Fruit fly (Drosophila melanogaster) whole organism, embryonic: ENCODE measurements around the gene BORCS5.

ENCODE experiments used
- Atf6 ChIP-seq: fragments of 200-800 bp; sonication (Bioruptor generic); IDR thresholded peaks from 2 replicates; pipeline ENCODE4 v1.3.6; 2022; ENCODE audit warnings: missing biosample characterization, missing genetic modification characterization
- B-H1 ChIP-seq: fragments of 200-800 bp; sonication (Bioruptor generic); IDR thresholded peaks from 3 replicates; pipeline ENCODE4 v1.3.6; 2022; ENCODE audit warnings: missing biosample characterization, missing genetic modification characterization
- Bteb2 ChIP-seq: fragments of 200-800 bp; sonication (Bioruptor generic); optimal IDR thresholded peaks from 2 replicates; lab custom pipeline; 2016; ENCODE audit warnings: missing biosample characterization, missing genetic modification characterization
- CG11696 ChIP-seq: fragments of 200-800 bp; sonication (Bioruptor generic); IDR thresholded peaks from 2 replicates; pipeline ENCODE4 v1.3.6; 2022; ENCODE audit warnings: missing biosample characterization, missing genetic modification characterization
- CG12104 ChIP-seq: fragments of 200-800 bp; sonication (Bioruptor generic); optimal IDR thresholded peaks from 3 replicates; lab custom pipeline; 2016; ENCODE audit warnings: missing biosample characterization, missing genetic modification characterization
- CG12659 ChIP-seq: fragments of 200-800 bp; sonication (Bioruptor generic); optimal IDR thresholded peaks from 3 replicates; lab custom pipeline; 2017; ENCODE audit warnings: mild to moderate bottlenecking, missing biosample characterization, missing genetic modification reagents, missing genetic modification characterization
- CG12769 ChIP-seq: fragments of 200-800 bp; sonication (Bioruptor generic); optimal IDR thresholded peaks from 2 replicates; lab custom pipeline; 2019; ENCODE audit warnings: missing biosample characterization, mild to moderate bottlenecking, missing genetic modification characterization, moderate library complexity
- CG14667 ChIP-seq: fragments of 200-800 bp; sonication (Bioruptor generic); IDR thresholded peaks from 2 replicates; pipeline ENCODE4 v1.3.6; 2022; ENCODE audit warnings: missing biosample characterization, missing genetic modification characterization
- CG15073 ChIP-seq: fragments of 200-800 bp; sonication (Bioruptor generic); optimal IDR thresholded peaks from 2 replicates; lab custom pipeline; 2016; ENCODE audit warnings: missing biosample characterization, missing genetic modification characterization
- CG17359 ChIP-seq: fragments of 200-800 bp; sonication (Bioruptor generic); optimal IDR thresholded peaks from 3 replicates; lab custom pipeline; 2018; ENCODE audit warnings: missing biosample characterization, mild to moderate bottlenecking, missing genetic modification characterization, moderate library complexity
- CG17568 ChIP-seq: fragments of 200-800 bp; sonication (Bioruptor generic); optimal IDR thresholded peaks from 2 replicates; lab custom pipeline; 2018; ENCODE audit warnings: missing biosample characterization, mild to moderate bottlenecking, missing genetic modification characterization, moderate library complexity
- CG1792 ChIP-seq: fragments of 200-800 bp; sonication (Bioruptor generic); optimal IDR thresholded peaks from 2 replicates; lab custom pipeline; 2016; ENCODE audit warnings: missing biosample characterization, missing genetic modification characterization
- CG18011 ChIP-seq: fragments of 200-800 bp; sonication (Bioruptor generic); optimal IDR thresholded peaks from 2 replicates; lab custom pipeline; 2017; ENCODE audit warnings: missing biosample characterization, missing genetic modification characterization, mild to moderate bottlenecking, moderate library complexity, missing genotype
- CG30403 ChIP-seq: fragments of 200-800 bp; sonication (Bioruptor generic); optimal IDR thresholded peaks from 3 replicates; lab custom pipeline; 2016; ENCODE audit warnings: missing biosample characterization, missing genetic modification characterization
- CG3838 ChIP-seq: fragments of 200-800 bp; sonication (Bioruptor generic); optimal IDR thresholded peaks from 3 replicates; lab custom pipeline; 2016; ENCODE audit warnings: missing biosample characterization, missing genetic modification characterization
- CG6254 ChIP-seq: fragments of 200-800 bp; sonication (Bioruptor generic); optimal IDR thresholded peaks from 3 replicates; lab custom pipeline; 2017; ENCODE audit warnings: mild to moderate bottlenecking, missing biosample characterization, missing genetic modification reagents, missing genetic modification characterization
- CG6765 ChIP-seq: fragments of 200-800 bp; sonication (Bioruptor generic); optimal IDR thresholded peaks from 3 replicates; lab custom pipeline; 2017; ENCODE audit warnings: missing biosample characterization, mild to moderate bottlenecking, missing genetic modification characterization
- CG7372 ChIP-seq: fragments of 200-800 bp; sonication (Bioruptor generic); IDR thresholded peaks from 2 replicates; pipeline ENCODE4 v1.3.6; 2022; ENCODE audit warnings: missing biosample characterization, missing genetic modification characterization
- CG7786 ChIP-seq: fragments of 200-800 bp; sonication (Bioruptor generic); optimal IDR thresholded peaks from 2 replicates; lab custom pipeline; 2016; ENCODE audit warnings: missing biosample characterization, missing genetic modification characterization
- CG8359 ChIP-seq: fragments of 200-800 bp; sonication (Bioruptor generic); optimal IDR thresholded peaks from 2 replicates; lab custom pipeline; 2017; ENCODE audit warnings: missing biosample characterization, mild to moderate bottlenecking, missing genetic modification characterization, borderline replicate concordance
- CG8388 ChIP-seq: fragments of 200-800 bp; sonication (Bioruptor generic); optimal IDR thresholded peaks from 2 replicates; lab custom pipeline; 2019; ENCODE audit warnings: missing biosample characterization, mild to moderate bottlenecking, missing genetic modification characterization, moderate library complexity
- CTCF ChIP-seq: fragments of 200-800 bp; sonication (Bioruptor generic); optimal IDR thresholded peaks from 2 replicates; lab custom pipeline; 2017; ENCODE audit warnings: missing biosample characterization, mild to moderate bottlenecking, missing genetic modification characterization, moderate library complexity
- CoRest ChIP-seq: fragments of 200-800 bp; sonication (Bioruptor generic); optimal IDR thresholded peaks from 3 replicates; lab custom pipeline; 2018; ENCODE audit warnings: missing biosample characterization, mild to moderate bottlenecking, missing genetic modification characterization, moderate library complexity
- D ChIP-seq, 2 experiments: fragments of 200-800 bp in 1 of 2; fragments of >200 bp in 1 of 2; sonication (Bioruptor generic) in 1 of 2; optimal IDR thresholded peaks; 2 replicates in 1 of 2; 3 replicates in 1 of 2; lab custom pipeline; 2017; ENCODE audit warnings: mild to moderate bottlenecking in 1 of 2, missing biosample characterization in 1 of 2, missing genetic modification characterization in 1 of 2, missing genetic modification reagents in 1 of 2
- Drgx ChIP-seq: fragments of 200-800 bp; sonication (Bioruptor generic); IDR thresholded peaks from 2 replicates; pipeline ENCODE4 v1.3.6; 2022; ENCODE audit warnings: missing biosample characterization, missing genetic modification characterization
- Ets65A ChIP-seq: fragments of 200-800 bp; sonication (Bioruptor generic); peaks from one replicate; lab custom pipeline; 2016; ENCODE audit warnings: missing biosample characterization, missing genetic modification characterization
- Fer2 ChIP-seq: fragments of 200-800 bp; sonication (Bioruptor generic); optimal IDR thresholded peaks from 2 replicates; lab custom pipeline; 2018; ENCODE audit warnings: missing biosample characterization, mild to moderate bottlenecking, missing genetic modification characterization, moderate library complexity
- Hr3 ChIP-seq: fragments of 200-800 bp; sonication (Bioruptor generic); optimal IDR thresholded peaks from 3 replicates; lab custom pipeline; 2016; ENCODE audit warnings: missing biosample characterization, missing genetic modification characterization
- Hr51 ChIP-seq, 2 experiments: fragments of 200-800 bp; sonication (Bioruptor generic); optimal IDR thresholded peaks; 2 replicates in 1 of 2; 3 replicates in 1 of 2; lab custom pipeline; 2016 to 2018; ENCODE audit warnings: missing biosample characterization in 2 of 2, missing genetic modification characterization in 2 of 2, mild to moderate bottlenecking in 1 of 2, moderate library complexity in 1 of 2
- NC2β ChIP-seq: fragments of 200-800 bp; sonication (Bioruptor generic); optimal IDR thresholded peaks from 2 replicates; lab custom pipeline; 2016; ENCODE audit warnings: missing biosample characterization, missing genetic modification characterization
- Nf-YB ChIP-seq: fragments of 200-800 bp; sonication (Bioruptor generic); optimal IDR thresholded peaks from 3 replicates; lab custom pipeline; 2019; ENCODE audit warnings: missing biosample characterization, mild to moderate bottlenecking, missing genetic modification characterization, moderate library complexity
- Nf-YC ChIP-seq: fragments of 200-800 bp; optimal IDR thresholded peaks from 3 replicates; lab custom pipeline; 2019; ENCODE audit warnings: missing biosample characterization, mild to moderate bottlenecking, missing genetic modification characterization, moderate library complexity
- Optix ChIP-seq: fragments of 200-800 bp; sonication (Bioruptor generic); IDR thresholded peaks from 3 replicates; pipeline ENCODE4 v1.3.6; 2022; ENCODE audit warnings: missing biosample characterization, missing genetic modification characterization
- cato ChIP-seq: fragments of 200-800 bp; sonication (Bioruptor generic); optimal IDR thresholded peaks from 2 replicates; lab custom pipeline; 2016; ENCODE audit warnings: missing biosample characterization, missing genetic modification characterization, borderline replicate concordance
- caup ChIP-seq: fragments of 200-800 bp; sonication (Bioruptor generic); optimal IDR thresholded peaks from 3 replicates; lab custom pipeline; 2017; ENCODE audit warnings: missing biosample characterization, mild to moderate bottlenecking, missing genetic modification characterization, moderate library complexity; ENCODE audit not compliant: severe bottlenecking
- dan ChIP-seq: fragments of 200-800 bp; sonication (Bioruptor generic); IDR thresholded peaks from 2 replicates; pipeline ENCODE4 v1.3.6; 2022; ENCODE audit warnings: missing biosample characterization, missing genetic modification characterization
- hbn ChIP-seq: fragments of 200-800 bp; sonication (Bioruptor generic); IDR thresholded peaks from 2 replicates; pipeline ENCODE4 v1.3.6; 2022; ENCODE audit warnings: missing biosample characterization, missing genetic modification characterization; ENCODE audit not compliant: partially characterized antibody
- ken ChIP-seq: fragments of 200-800 bp; sonication (Bioruptor generic); IDR thresholded peaks from 3 replicates; pipeline ENCODE4 v1.3.6; 2022; ENCODE audit warnings: missing biosample characterization, missing genetic modification characterization
- kni ChIP-seq: fragments of 200-800 bp; sonication (Bioruptor generic); optimal IDR thresholded peaks from 3 replicates; lab custom pipeline; 2017; ENCODE audit warnings: mild to moderate bottlenecking, missing biosample characterization, missing genetic modification reagents, missing genetic modification characterization
- lilli ChIP-seq: fragments of 200-800 bp; sonication (Bioruptor generic); optimal IDR thresholded peaks from 3 replicates; lab custom pipeline; 2016; ENCODE audit warnings: missing biosample characterization, missing genetic modification characterization
- nerfin-1 ChIP-seq: fragments of 200-800 bp; sonication (Bioruptor generic); optimal IDR thresholded peaks from 3 replicates; lab custom pipeline; 2019; ENCODE audit warnings: missing biosample characterization, mild to moderate bottlenecking, missing genetic modification characterization, moderate library complexity
- nerfin-2 ChIP-seq: fragments of 200-800 bp; sonication (Bioruptor generic); IDR thresholded peaks from 2 replicates; pipeline ENCODE4 v1.3.6; 2022; ENCODE audit warnings: missing biosample characterization, missing genetic modification characterization; ENCODE audit not compliant: partially characterized antibody
- phol ChIP-seq: fragments of 200-800 bp; sonication (Bioruptor generic); optimal IDR thresholded peaks from 3 replicates; lab custom pipeline; 2018; ENCODE audit warnings: missing biosample characterization, mild to moderate bottlenecking, missing genetic modification characterization, moderate library complexity
- pita ChIP-seq: fragments of 200-800 bp; sonication (Bioruptor generic); optimal IDR thresholded peaks from 2 replicates; lab custom pipeline; 2017; ENCODE audit warnings: missing biosample characterization, mild to moderate bottlenecking, missing genetic modification characterization
- rib ChIP-seq: fragments of 200-800 bp; sonication (Bioruptor generic); IDR thresholded peaks from 2 replicates; pipeline ENCODE4 v1.3.6; 2022; ENCODE audit warnings: missing biosample characterization, missing genetic modification characterization
- vfl ChIP-seq: fragments of 200-800 bp; sonication (Bioruptor generic); optimal IDR thresholded peaks from 2 replicates; lab custom pipeline; 2016; ENCODE audit warnings: missing biosample characterization, missing genetic modification characterization
- vnd ChIP-seq: fragments of 200-800 bp; sonication (Bioruptor generic); IDR thresholded peaks from 3 replicates; pipeline ENCODE4 v1.3.6; 2022; ENCODE audit warnings: missing biosample characterization, missing genetic modification characterization; ENCODE audit not compliant: partially characterized antibody

BORCS5 gene

DNA sequence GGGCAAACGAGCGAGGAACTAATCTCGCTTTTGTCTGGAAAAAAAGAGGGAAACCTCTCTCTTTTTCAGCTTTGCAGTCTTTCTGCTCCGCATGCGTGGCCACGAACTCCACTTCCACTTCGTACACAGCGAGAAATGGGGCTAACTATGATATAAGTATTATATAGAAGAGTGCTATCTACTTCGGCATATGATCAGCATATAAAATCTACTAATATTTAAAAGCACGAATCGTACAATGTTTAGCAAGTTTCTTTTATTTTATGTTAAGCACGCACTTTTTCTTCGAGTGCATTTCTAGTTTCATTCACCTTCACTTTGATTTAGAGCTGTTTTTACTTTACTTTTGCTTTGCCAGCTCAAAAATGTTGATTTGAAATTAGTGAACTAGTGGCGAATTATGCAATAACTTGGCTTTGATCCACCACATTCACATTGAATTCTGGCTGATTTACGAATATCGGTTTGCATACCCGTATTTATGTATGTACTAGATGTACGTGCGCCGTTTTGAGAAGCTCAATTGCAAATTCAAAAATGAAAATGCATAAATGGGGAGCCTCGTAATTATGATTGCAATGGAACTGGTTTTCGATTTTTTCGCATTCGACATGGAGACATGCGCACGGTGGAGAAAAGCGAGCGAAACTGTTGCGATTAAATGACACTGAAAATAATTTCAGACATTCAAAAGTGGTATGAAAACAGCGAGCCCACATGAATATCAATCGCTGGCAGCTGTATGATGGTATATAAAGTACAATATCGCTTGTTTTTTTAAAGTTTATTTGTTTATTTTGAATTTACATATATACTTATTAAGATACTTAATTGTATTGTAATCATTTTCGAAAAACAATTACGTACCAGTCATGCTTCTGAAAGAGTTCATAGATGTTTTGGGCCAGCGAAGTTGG is 14.8 kb downstream of the BORCS5 start:
- TF ChIP-seq CG11696 (GFP tag; lab: Robert Waterston, UW), result peak; percentile 55; the same call in 1 of the 2 replicates
- TF ChIP-seq Nf-YC, result peak; percentile 49
- no peak for TF ChIP-seq CG18011 (GFP tag; lab: Kevin White, UChicago)
- TF ChIP-seq CG30403 (GFP tag; lab: Kevin White, UChicago), result peak; percentile 70
- no peak for TF ChIP-seq Fer2 (tag; lab: Kevin White, UChicago)
- peak; percentile 71 for TF ChIP-seq CG8388 (GFP tag; lab: Kevin White, UChicago)
- TF ChIP-seq D (optimal IDR thresholded peaks at IDR 0.05; lab: Kevin White, UChicago), result no peak
- peak; percentile 73 for TF ChIP-seq D (GFP tag; optimal IDR thresholded peaks at IDR 0.05; lab: Kevin White, UChicago)
- peak; percentile 5 for TF ChIP-seq vfl
- no peak for TF ChIP-seq CG7786 (GFP tag; lab: Kevin White, UChicago)
- TF ChIP-seq CTCF, result peak; percentile 55
- TF ChIP-seq CG8359 (GFP tag; lab: Kevin White, UChicago), result peak; percentile 71
- TF ChIP-seq pita (GFP tag; lab: Kevin White, UChicago), result no peak
- peak; percentile 82; the same call in 2 of the 3 replicates for TF ChIP-seq B-H1
- TF ChIP-seq Bteb2, result peak; percentile 11
- TF ChIP-seq rib (GFP tag; lab: Robert Waterston, UW), result peak; percentile 51; the same call in 1 of the 2 replicates
- TF ChIP-seq nerfin-1 (tag; lab: Kevin White, UChicago), result peak; percentile 62
- TF ChIP-seq CG6254 (GFP tag; lab: Kevin White, UChicago), result peak; percentile 36
- TF ChIP-seq hbn (GFP tag; lab: Robert Waterston, UW), result no peak
- TF ChIP-seq CG17568, result no peak
- peak; percentile 78 for TF ChIP-seq phol (tag; lab: Kevin White, UChicago)
- TF ChIP-seq Drgx (GFP tag; lab: Robert Waterston, UW), result peak; percentile 96
- TF ChIP-seq Optix (GFP tag; lab: Robert Waterston, UW), result peak; percentile 58; the same call in 1 of the 3 replicates
- TF ChIP-seq dan (GFP tag; lab: Robert Waterston, UW), result no peak
- peak; percentile 85 for TF ChIP-seq lilli (GFP tag; lab: Kevin White, UChicago)
- peak; percentile 95 for TF ChIP-seq Ets65A (GFP tag; lab: Kevin White, UChicago)
- peak in 1 of 2 experiments; percentile 81 for TF ChIP-seq Hr51 (GFP tag; optimal IDR thresholded peaks at IDR 0.05; lab: Kevin White, UChicago)
- no peak for TF ChIP-seq CG3838 (GFP tag; lab: Kevin White, UChicago)
- TF ChIP-seq CG15073, result no peak
- TF ChIP-seq CG12659 (GFP tag; lab: Kevin White, UChicago), result peak; percentile 64
- peak; percentile 73 for TF ChIP-seq CG14667 (GFP tag; lab: Robert Waterston, UW)
- no peak for TF ChIP-seq vnd
- peak; percentile 51 for TF ChIP-seq NC2β (GFP tag; lab: Kevin White, UChicago)
- peak; percentile 18 for TF ChIP-seq CG12104 (GFP tag; lab: Kevin White, UChicago)
- peak; percentile 29 for TF ChIP-seq cato
- peak; percentile 34 for TF ChIP-seq Nf-YB (GFP tag; lab: Kevin White, UChicago)
- TF ChIP-seq Atf6 (GFP tag; lab: Robert Waterston, UW), result peak; percentile 20; the same call in 1 of the 2 replicates
- no peak for TF ChIP-seq CG6765 (GFP tag; lab: Kevin White, UChicago)
- peak; percentile 72 for TF ChIP-seq CoRest (tag; lab: Kevin White, UChicago)
- TF ChIP-seq CG12769 (tag; lab: Kevin White, UChicago), result peak; percentile 78
- TF ChIP-seq caup, result peak; percentile 23
- no peak for TF ChIP-seq nerfin-2 (GFP tag; lab: Robert Waterston, UW)
- TF ChIP-seq ken (GFP tag; lab: Robert Waterston, UW), result peak; percentile 68; the same call in 1 of the 3 replicates
- TF ChIP-seq CG17359 (tag; lab: Kevin White, UChicago), result peak; percentile 82
- TF ChIP-seq CG7372 (GFP tag; lab: Robert Waterston, UW), result peak; percentile 78
- TF ChIP-seq CG1792 (GFP tag; lab: Kevin White, UChicago), result no peak
- TF ChIP-seq Hr3, result peak; percentile 22
- no peak for TF ChIP-seq kni
